Fruit fly (Drosophila melanogaster): ENCODE data around the gene CG11109.
A peak's percentile ranks its signal among the peaks of the same experiment; 100 is the strongest.

The CG11109 gene

DNA sequence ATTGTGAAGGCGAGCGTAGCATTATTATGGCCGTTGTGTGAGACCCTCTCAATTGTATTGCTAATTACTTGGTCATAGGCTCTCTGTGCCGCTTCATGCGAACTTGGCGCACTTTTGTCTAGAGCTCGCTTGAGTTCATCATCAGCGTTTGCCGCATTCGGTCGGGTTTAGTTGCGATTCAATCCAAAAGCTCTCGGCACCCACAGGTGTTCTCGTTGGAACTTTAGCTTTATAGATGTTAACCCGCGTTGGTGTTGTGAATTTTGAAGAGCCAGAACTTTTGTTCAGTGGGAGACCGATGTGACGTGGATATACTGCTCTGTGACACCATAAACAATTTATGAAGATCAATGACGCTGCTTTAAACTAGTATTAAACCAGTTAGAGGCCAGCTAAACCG is 8.9 kb downstream of the CG11109 start, which contains the start of gene slif:
Gene slif, plus strand, starts transcription at position 132 of the 400 bp plus-strand sequence.
- TF ChIP-seq Gug (GFP tag; IDR thresholded peaks at IDR 0.05) (no peak), Sox15 (GFP tag; optimal IDR thresholded peaks at IDR 0.05) (no peak), CG6808 (GFP tag; optimal IDR thresholded peaks at IDR 0.05) (no peak), CG6163 (GFP tag; IDR thresholded peaks at IDR 0.05) (no peak), Hr4 (GFP tag; optimal IDR thresholded peaks at IDR 0.05) (no peak), CG6792 (GFP tag; optimal IDR thresholded peaks at IDR 0.05) (no peak), Met (GFP tag; optimal IDR thresholded peaks at IDR 0.05) (no peak), Eip78C (GFP tag) (no peak), CG11762 (GFP tag; optimal IDR thresholded peaks at IDR 0.05; ENCODE audit: insufficient read depth) (no peak), CG34406 (GFP tag; optimal IDR thresholded peaks at IDR 0.05) (no peak), spab (GFP tag; optimal IDR thresholded peaks at IDR 0.05) (no peak), CG15336 (GFP tag; IDR thresholded peaks at IDR 0.05) (no peak), CG11902 (GFP tag; optimal IDR thresholded peaks at IDR 0.05) (no peak), CG6854 (GFP tag; optimal IDR thresholded peaks at IDR 0.05) (no peak)

DNA sequence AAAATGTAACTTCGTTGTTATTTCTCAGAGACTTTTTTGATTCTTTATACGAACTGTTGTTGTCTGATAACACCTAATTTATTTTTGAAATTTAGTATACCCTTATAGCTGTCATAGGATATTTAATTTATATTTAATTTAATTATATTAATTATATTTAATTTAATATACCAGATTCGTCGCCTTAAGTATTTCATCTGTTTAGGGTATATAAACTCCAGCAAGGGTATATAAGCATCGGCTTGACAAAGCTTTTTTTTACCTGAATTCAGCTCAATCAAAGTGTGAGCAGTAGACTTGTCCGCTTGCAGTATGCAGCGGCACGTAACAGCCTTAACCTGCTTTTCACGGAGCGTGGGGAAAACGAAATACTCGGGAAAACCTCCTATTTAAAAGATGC is 11.6 kb downstream of the CG11109 start:
- no peak for TF ChIP-seq fd85E (GFP tag; optimal IDR thresholded peaks at IDR 0.05)
- no peak for TF ChIP-seq topi (GFP tag; optimal IDR thresholded peaks at IDR 0.05)
- peak; percentile 2 for TF ChIP-seq CG6276 (GFP tag; optimal IDR thresholded peaks at IDR 0.05)
- peak; percentile 15 for TF ChIP-seq achi (GFP tag; optimal IDR thresholded peaks at IDR 0.05)
- no peak for TF ChIP-seq cyc (GFP tag; optimal IDR thresholded peaks at IDR 0.05)
- peak; percentile 40 for TF ChIP-seq CG32006 (GFP tag; optimal IDR thresholded peaks at IDR 0.05)
- 0 out of 3 replicates have a peak, but pooled peaks have one; percentile 39 for TF ChIP-seq CG8119 (GFP tag; IDR thresholded peaks at IDR 0.05)
- no peak for TF ChIP-seq fd59A (GFP tag; optimal IDR thresholded peaks at IDR 0.05)
- TF ChIP-seq Hr4 (GFP tag; optimal IDR thresholded peaks at IDR 0.05) = peak; percentile 3
- no peak for TF ChIP-seq CG3919 (GFP tag; optimal IDR thresholded peaks at IDR 0.05)
- no peak for TF ChIP-seq Eip93F (GFP tag; optimal IDR thresholded peaks at IDR 0.05)
- TF ChIP-seq Eip78C (GFP tag) = peak; percentile 53
- no peak for TF ChIP-seq acj6 (GFP tag; optimal IDR thresholded peaks at IDR 0.05)
- no peak for TF ChIP-seq Smox (GFP tag; optimal IDR thresholded peaks at IDR 0.05)
- 0 out of 3 replicates have a peak, but pooled peaks have one; percentile 26 for TF ChIP-seq eg (GFP tag; IDR thresholded peaks at IDR 0.05)
- no peak for TF ChIP-seq spab (GFP tag; optimal IDR thresholded peaks at IDR 0.05)
- TF ChIP-seq CG16779 (tag; optimal IDR thresholded peaks at IDR 0.05) = no peak
- TF ChIP-seq CG15336 (GFP tag; IDR thresholded peaks at IDR 0.05) = peak; percentile 21; the same call in 1 of the 2 replicates

DNA sequence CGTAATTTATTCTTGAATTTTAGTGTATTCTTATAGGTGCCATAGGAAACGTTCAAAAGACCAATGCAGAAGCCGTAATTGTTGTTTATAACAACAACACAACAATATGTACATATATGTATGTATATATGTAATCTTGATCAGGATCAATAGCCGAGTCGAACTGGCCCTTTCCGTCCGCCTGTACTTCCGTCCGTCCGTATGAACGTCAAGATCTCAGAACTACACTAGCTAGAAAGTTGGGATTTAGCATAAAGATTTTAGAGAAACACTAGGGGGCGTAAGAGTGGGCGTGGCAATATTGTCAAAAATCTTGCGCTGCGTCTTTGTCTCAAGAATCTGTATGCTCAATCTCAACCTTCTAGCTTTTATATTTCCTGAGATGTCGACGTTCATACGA is 12.5 kb downstream of the CG11109 start:
- TF ChIP-seq svp (GFP tag) (peak; percentile 60), net (GFP tag; optimal IDR thresholded peaks at IDR 0.05) (no peak)

DNA sequence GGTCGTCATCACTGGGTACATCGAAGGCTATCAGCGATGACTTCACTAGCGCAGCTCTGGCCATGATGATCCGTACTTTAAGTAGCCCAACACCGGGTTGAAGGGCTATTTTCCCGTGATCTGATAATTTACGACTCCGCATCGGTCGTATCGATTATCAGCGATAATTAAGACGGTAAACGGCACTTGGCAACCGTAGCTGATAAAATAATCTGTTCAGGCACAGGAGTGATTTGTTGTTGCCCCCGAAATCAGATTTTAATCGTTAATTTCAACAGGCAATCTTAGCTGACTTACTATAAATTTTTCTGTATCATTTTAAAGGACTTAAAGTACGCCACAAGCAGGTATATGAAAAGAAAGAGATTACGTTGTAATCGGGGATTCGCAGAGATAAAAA is 13.8 kb downstream of the CG11109 start:
- TF ChIP-seq svp (GFP tag) = peak; percentile 49
- no peak for TF ChIP-seq CG34406 (GFP tag; optimal IDR thresholded peaks at IDR 0.05)

DNA sequence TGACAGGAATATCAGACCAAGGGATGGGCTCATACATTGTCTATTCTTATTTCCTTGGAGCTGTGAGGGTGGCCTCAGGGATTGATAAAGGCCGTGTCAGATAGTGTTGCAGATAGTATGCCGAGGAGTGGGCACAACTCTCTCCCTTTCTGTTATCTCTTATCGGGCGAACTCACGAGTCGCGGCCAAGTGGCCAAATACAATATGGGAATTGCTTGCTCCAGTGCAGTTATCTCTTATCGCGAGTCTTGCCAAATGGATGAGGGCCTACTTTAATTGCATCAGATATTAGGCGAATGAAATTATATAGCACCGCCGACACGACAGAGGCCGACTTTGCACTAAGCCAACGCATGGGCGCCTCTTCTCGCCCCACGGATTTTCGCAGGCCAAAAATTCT is 14.9 kb downstream of the CG11109 start:
- TF ChIP-seq topi (GFP tag; optimal IDR thresholded peaks at IDR 0.05) = no peak
- peak; percentile 70 for TF ChIP-seq svp (GFP tag)
- TF ChIP-seq Hr4 (GFP tag; optimal IDR thresholded peaks at IDR 0.05) = no peak
- no peak for TF ChIP-seq ss (GFP tag; optimal IDR thresholded peaks at IDR 0.05)
- no peak for TF ChIP-seq CG3919 (GFP tag; optimal IDR thresholded peaks at IDR 0.05)
- no peak for TF ChIP-seq CG4318 (GFP tag; optimal IDR thresholded peaks at IDR 0.05)
- TF ChIP-seq fkh (GFP tag; optimal IDR thresholded peaks at IDR 0.05) = no peak
- no peak for TF ChIP-seq lz (GFP tag; optimal IDR thresholded peaks at IDR 0.05)
- no peak for TF ChIP-seq CG6792 (GFP tag; optimal IDR thresholded peaks at IDR 0.05)
- no peak for TF ChIP-seq Met (GFP tag; optimal IDR thresholded peaks at IDR 0.05)
- TF ChIP-seq pdm3 (GFP tag; optimal IDR thresholded peaks at IDR 0.05) = no peak
- TF ChIP-seq CG10631 (GFP tag; optimal IDR thresholded peaks at IDR 0.05) = no peak
- no peak for TF ChIP-seq eg (GFP tag; IDR thresholded peaks at IDR 0.05)
- TF ChIP-seq CG8119 (GFP tag; IDR thresholded peaks at IDR 0.05) = no peak
- no peak for TF ChIP-seq Blimp-1 (GFP tag; optimal IDR thresholded peaks at IDR 0.05)
- TF ChIP-seq CG6808 (GFP tag; optimal IDR thresholded peaks at IDR 0.05) = no peak
- TF ChIP-seq CG8319 (GFP tag; optimal IDR thresholded peaks at IDR 0.05) = no peak
- TF ChIP-seq vri (GFP tag; optimal IDR thresholded peaks at IDR 0.05) = peak; percentile 73
- no peak for TF ChIP-seq CG6854 (GFP tag; optimal IDR thresholded peaks at IDR 0.05)
- no peak for TF ChIP-seq Sox102F (GFP tag; optimal IDR thresholded peaks at IDR 0.05)
- TF ChIP-seq Eip93F (GFP tag; optimal IDR thresholded peaks at IDR 0.05) = peak; percentile 53
- TF ChIP-seq CG8632 (GFP tag; optimal IDR thresholded peaks at IDR 0.05) = no peak
- no peak for TF ChIP-seq CG7368 (GFP tag; optimal IDR thresholded peaks at IDR 0.05)
- TF ChIP-seq salr (GFP tag; optimal IDR thresholded peaks at IDR 0.05) = no peak
- TF ChIP-seq CG6163 (GFP tag; IDR thresholded peaks at IDR 0.05) = no peak
- no peak for TF ChIP-seq CG1621 (tag; optimal IDR thresholded peaks at IDR 0.05)
